Fruit fly (Drosophila melanogaster) S2 (cell line): ENCODE measurements around the gene CG14082.

Experiments used
- CG8478 ChIP-seq: fragments of >200 bp; optimal IDR thresholded peaks from 2 replicates; lab custom pipeline; 2018
- CTCF ChIP-seq, 2 experiments: fragments of >200 bp; optimal IDR thresholded peaks; 2 replicates each; lab custom pipeline; 2018

CG14082 gene

DNA sequence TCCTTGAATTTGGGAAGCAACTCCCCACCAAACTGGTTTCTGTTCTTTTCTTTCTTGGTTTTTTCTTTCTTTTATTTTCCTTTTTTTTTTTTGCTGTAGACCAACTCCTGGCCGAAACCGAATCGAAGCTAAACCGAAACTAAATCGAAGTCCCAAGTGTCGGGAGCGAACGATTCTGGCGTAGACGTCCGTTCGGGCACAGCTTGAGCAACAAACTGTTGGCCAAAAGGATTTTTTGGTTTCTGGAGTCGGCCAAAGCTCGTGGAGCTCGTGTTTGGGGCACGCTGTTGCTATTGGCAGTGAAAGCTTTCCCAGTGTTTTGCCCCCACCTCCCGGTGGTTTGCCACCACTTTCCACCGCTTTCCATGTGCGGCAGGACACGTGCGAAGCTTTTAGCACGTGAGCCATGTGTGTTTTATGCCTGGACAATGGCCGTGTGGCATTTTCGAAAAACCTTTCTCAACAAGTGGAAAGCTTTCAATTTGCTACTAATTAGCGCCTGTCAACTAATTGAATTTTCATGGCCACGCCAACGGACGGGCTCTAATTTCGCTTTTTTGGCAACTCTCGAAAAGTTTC, at the start of gene CG14082:
Gene CG14082, minus strand, starts transcription at position 51 of the 579 bp plus-strand sequence.
- TF ChIP-seq CTCF (optimal IDR thresholded peaks at IDR 0.05; lab: Kevin White, UChicago): no peak
- no peak for TF ChIP-seq CG8478 (lab: Kevin White, UChicago)

DNA sequence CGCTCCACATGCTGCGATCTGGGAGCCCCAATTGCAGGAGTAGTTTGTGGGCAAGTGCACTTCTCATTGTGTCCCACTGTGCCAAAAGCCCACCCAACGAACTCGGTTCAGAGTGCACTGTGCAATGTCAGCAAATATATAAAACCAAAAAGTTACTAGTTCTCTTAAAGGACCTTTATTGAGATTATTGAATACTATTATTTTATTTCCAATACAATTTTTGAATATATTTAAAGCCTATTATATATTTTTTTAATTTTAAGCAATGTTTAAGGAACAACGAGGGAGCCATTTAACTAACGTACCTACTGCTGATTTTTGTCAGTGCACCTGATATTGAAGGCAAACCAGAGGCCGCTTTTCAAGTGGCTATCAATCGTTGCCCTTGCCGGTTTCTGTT, 48.7 kb upstream of the CG14082 start:
- no peak for TF ChIP-seq CTCF (optimal IDR thresholded peaks at IDR 0.05; lab: Kevin White, UChicago)
- TF ChIP-seq CG8478 (lab: Kevin White, UChicago): no peak

DNA sequence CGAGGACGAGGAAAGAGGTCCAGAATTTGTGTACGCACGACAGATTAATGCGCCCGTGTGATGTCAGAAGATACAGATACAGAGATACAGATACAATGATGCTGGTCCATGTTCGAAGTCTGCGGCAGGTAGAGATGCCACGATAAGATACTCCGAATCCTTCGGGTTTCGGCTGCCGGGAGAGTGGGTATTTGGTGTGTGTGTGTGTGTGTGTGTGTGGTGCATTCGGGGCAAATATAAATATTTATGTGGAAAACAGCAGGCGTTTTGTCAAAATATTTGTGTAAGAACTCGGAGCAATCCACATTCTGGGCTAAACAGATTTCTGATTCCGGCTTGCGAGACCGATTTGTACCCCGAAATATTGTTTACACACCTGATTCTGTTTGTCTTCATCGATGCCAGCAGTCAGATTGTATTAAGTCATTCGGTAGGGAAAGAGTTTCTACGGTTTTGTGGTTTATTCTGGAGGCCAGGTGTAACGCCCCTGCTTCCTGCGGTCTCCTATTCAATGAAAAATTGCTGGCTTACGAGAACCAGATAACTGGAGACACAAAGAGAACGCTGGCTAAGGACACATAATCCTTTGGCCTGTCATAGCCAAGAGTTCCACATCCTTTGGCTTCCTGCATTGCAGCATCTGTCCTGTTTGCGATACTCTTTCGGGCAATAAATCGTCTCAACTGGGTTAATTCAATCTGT, 45.4 kb upstream of the CG14082 start:
- TF ChIP-seq CG8478 (lab: Kevin White, UChicago) (no peak), CTCF (optimal IDR thresholded peaks at IDR 0.05; lab: Kevin White, UChicago) (no peak)

DNA sequence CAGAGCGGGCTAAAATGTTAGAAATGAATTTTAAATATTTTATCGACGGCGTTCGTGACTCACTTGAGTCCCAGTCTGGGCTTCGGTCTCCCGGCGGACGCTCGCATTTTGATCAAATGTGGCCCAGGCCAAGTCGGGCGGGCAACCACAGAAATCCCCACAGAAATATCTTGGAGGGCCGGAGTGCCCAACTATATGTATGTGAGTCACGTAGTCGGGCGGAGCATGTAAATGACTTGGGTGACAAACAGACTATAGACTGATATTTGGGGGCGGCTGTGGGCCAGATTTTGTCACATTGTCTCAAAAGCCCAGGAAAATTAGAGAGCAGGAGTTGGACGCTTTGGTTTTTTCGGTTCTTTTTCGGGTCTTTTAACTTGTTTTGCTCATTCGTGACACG, 43.7 kb upstream of the CG14082 start:
- TF ChIP-seq CTCF (optimal IDR thresholded peaks at IDR 0.05; lab: Kevin White, UChicago) (no peak), CG8478 (lab: Kevin White, UChicago) (no peak)

DNA sequence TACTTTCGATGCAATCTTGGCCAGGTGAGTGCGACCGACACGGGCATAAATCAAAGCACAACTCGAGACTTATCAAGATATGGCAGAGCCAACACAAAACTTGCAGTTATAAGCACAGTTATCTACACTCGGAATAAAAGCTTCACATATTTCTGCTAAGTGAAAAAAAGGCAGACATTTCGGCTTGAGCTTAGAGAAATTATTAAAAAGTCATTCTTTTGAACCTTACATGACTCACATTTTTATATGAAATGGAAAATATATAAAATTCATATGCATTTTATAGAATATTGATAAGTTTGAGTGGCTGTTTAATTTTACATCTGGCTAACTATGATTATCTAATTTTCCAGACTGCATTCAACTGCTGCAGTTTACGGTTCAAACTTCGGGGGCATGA, 43.3 kb upstream of the CG14082 start:
- TF ChIP-seq CG8478 (lab: Kevin White, UChicago) (no peak), CTCF (optimal IDR thresholded peaks at IDR 0.05; lab: Kevin White, UChicago) (no peak)

DNA sequence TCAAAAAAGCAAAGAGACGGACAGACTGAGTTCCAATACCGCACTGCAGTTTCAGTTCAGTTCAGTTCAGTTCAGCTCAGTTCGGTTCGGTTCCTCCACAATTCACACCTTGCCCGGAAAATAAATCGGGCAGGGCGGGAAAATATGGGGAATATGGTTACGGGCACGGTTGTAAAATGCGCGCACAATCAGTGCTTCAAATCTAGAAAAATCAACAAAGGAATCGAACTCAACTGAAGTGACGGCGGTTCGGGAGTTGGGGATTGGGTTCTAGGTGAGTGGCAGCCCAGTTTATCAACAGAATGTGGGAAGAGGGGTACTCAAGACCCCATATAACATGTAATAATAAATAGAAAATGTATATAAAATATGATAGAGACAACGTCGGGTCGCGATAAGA, 42.3 kb upstream of the CG14082 start:
- no peak for TF ChIP-seq CG8478 (lab: Kevin White, UChicago)
- TF ChIP-seq CTCF (optimal IDR thresholded peaks at IDR 0.05; lab: Kevin White, UChicago): no peak

DNA sequence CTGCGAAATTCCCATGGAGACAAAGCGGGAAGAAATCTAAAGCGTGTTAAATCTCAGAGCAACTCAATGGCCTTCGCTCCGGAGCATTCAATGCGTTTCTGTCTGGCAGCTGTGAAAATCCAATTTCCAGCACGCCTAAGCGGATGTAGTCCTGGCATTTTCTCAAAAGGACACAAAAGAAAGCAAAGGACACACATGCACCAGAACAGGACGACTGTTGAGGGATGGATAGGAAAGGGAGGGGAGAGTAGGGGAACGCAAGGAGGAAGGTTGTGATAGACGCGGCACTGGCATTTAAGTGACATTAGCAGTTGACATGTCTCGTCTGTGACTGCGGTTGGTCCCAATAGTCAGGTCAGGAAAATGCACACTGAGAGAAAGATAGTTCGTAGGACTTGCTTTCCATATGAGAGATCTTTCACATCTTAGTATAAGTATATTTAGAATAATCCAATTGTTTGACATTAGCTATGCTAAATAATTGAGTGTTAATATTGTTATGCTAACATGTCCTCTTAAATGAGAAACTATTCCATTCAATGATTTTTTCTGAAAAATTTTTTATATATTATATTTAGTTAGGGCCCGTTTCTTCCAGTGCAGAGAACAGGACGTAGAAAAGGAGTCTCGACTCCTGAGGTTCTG, 40.5 kb upstream of the CG14082 start:
- TF ChIP-seq CTCF (optimal IDR thresholded peaks at IDR 0.05; lab: Kevin White, UChicago) (peak in 1 of 2 experiments; percentile 4), CG8478 (lab: Kevin White, UChicago) (no peak)

DNA sequence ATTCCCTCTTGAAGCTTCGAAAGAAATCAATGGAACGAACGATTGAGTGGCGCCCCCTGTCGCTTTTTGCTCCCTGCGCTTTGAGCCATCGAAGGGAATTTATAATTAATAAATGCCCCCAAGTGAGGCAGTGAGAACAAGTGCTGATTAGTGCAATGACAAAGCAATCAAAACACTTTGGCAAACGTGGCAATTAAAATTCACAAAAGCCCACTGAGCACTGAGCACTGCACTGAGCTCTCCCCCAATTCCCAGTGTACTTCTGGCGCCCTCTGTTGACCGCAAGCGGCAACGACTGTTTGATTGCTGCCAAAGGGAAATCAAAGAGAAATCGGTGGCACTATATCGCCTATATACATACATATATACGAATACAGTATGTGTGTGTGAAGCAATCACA, 39.2 kb upstream of the CG14082 start:
- TF ChIP-seq CTCF (optimal IDR thresholded peaks at IDR 0.05; lab: Kevin White, UChicago) (peak; percentile 83 to 89), CG8478 (lab: Kevin White, UChicago) (no peak)

DNA sequence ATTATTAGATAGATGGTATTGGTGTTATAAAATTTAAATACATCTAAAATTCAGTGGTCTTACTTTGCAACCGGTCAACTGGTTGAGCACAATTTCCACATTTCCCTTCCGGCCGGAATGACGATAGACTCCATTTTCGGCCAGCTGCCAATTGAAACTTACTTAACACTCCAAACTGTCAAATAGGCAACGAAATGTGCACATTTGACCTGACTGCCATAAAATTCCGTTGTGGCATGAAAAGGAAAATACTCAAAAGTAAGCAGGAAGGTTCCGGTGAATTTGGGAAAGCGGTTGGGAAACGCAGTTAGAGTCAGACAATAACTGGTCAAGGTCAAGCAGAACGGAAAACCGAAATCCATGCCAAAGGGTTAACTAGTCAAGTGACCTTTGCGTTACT, 37.9 kb upstream of the CG14082 start:
- TF ChIP-seq CG8478 (lab: Kevin White, UChicago) (no peak), CTCF (optimal IDR thresholded peaks at IDR 0.05; lab: Kevin White, UChicago) (no peak)

DNA sequence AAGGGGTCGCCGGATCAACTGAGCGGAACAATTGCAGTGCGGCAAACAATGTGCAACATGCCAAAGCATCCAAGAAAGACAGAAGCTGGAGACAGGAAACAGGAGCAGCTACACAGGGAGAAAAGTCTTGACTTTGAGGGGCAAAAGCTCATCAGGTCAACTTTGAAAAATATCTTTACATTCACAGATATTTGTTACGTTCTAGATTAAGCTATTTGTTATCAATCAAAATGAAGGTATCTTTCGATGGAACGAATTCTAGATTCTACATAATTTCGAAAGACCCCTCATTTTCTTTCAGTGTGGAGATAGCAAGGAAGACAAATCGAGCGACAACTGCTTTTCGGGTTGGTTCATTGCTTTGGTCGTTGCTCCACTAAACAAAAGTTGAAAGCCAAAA, 36.6 kb upstream of the CG14082 start:
- TF ChIP-seq CTCF (optimal IDR thresholded peaks at IDR 0.05; lab: Kevin White, UChicago) (no peak), CG8478 (lab: Kevin White, UChicago) (no peak)

DNA sequence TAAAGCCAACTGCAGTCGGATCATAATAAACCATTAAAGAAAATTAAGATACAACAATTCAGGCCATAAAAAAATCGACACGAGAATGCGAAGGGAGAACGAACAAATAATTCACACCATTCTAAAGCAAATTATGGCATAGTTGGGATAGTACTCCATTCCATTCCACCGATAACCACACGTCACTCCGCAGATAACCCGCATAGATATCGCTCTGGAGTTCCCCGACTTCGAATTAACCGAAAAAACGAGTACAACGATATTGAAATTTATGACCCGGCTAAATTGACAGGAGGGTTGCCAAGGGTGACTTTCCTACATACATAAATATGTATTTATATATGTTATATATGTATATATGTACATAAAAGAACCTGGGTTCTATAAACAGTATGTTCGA, 35.9 kb upstream of the CG14082 start:
- TF ChIP-seq CTCF (optimal IDR thresholded peaks at IDR 0.05; lab: Kevin White, UChicago) (no peak), CG8478 (lab: Kevin White, UChicago) (no peak)

DNA sequence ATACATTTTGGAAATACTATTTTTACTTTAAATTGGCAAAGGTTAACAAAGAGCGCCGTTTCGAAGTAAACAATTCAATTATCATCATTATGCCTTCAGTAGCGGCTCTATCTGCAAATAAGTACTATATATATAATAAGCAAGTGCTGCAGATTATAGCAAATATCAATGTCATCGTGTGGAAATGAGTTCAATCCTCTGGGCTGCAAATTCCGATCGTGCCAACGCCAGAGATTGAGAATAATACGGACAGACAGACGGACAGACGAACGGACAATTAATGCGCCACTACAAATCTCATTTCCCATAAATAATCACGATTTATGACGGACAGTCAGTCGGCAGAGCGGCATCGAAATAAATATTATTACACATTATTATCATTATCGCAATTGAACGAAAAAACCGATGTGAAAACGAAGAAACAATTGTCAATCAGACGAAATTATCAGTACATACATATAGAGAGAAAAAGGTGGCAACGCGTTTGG, 35.5 kb upstream of the CG14082 start:
- TF ChIP-seq CTCF (optimal IDR thresholded peaks at IDR 0.05; lab: Kevin White, UChicago) (no peak), CG8478 (lab: Kevin White, UChicago) (no peak)

DNA sequence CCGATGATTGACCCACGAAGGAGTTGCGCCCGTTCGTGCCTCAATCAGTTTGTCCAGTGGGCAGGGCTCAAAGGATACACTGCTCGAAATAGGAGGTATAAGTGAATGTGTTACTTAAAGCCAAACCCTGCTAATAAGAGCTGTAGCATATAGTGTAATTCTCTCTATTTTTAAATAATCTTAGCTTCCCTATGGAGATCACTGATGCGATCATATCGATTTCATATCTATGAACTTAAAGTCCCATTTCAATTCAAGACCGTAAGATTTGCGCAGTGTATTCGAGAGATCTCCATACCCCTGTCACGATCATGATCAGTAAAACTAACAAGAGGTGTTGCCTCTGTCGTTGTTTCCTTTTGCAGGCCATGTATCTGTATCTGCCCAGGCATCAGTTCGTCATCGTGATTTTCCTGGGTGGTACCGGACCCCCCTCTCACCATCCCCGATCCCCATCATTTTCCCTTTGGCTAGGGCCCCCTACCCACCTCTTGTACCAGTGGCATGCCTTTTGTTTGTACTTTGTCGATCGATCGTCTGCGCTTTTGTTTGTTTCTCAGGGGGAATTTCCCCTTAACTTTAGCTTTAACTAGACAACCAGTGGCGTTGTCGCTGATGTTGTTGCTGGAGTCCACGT, 34.4 kb upstream of the CG14082 start:
- TF ChIP-seq CTCF (optimal IDR thresholded peaks at IDR 0.05; lab: Kevin White, UChicago): no peak
- no peak for TF ChIP-seq CG8478 (lab: Kevin White, UChicago)

DNA sequence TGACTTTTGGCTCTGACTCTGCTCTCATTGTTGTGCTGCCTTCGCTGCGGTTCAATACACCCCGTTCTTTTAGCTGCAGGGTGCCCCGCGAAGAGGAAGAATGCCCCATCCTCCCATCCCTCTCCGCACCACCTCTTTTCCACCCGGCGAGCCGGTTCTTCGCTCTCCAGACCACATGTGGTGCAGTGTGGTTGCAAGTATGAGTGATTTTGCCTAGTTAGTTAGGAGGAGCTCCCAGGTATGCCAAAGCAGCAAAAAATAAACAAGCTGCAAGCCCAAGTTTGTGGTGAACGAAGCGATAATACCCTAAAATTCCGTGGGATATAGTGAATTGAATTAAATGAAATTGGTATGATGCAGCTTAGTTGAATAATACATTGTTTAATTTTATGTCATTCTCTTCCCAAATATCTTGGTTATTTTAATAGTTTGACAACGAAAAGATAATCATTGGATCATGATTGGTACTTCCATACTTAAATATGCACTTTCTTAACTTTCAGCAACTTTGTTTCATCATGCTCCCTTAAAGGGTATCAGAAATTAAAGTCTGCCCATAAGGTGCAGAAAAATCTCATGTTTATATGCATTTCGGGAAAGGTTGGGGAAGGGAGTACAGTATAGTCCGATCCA, 33.5 kb upstream of the CG14082 start:
- TF ChIP-seq CTCF (optimal IDR thresholded peaks at IDR 0.05; lab: Kevin White, UChicago): no peak
- no peak for TF ChIP-seq CG8478 (lab: Kevin White, UChicago)
